Fruit fly (Drosophila melanogaster): ENCODE results near the gene stx.

stx gene

DNA sequence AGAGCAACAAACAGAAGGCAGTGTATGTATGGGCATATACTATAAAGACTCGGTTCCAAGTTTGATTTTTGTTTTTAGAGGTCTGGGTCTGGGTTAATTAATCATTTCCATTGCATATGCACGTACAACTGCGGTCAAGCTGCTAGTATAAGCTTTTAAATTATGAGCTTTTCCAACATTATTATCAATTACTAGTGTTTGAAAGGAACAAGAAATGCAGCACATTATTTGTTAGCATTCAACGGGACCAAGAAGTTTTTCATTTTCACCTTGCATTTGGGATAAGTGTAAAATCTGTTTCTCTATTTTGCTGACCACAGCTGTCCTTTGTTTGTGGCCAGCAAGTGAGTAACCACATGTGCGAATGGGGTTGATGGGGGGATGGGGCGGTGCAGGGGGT, 26.9 kb downstream of the stx start (continued):
- TF ChIP-seq Usf (GFP tag; optimal IDR thresholded peaks at IDR 0.05) (no peak), Sox100B (GFP tag; optimal IDR thresholded peaks at IDR 0.05) (peak; percentile 16), Dip3 (GFP tag; optimal IDR thresholded peaks at IDR 0.05) (no peak), CG8281 (tag; optimal IDR thresholded peaks at IDR 0.05) (no peak), CG7556 (GFP tag; optimal IDR thresholded peaks at IDR 0.05) (peak; percentile 15), ewg (GFP tag; optimal IDR thresholded peaks at IDR 0.05) (peak; percentile 12), CG16863 (GFP tag; optimal IDR thresholded peaks at IDR 0.05) (no peak), CG9932 (GFP tag; IDR thresholded peaks at IDR 0.05) (no peak), CG11398 (GFP tag; optimal IDR thresholded peaks at IDR 0.05) (no peak), tin (GFP tag; optimal IDR thresholded peaks at IDR 0.05) (no peak), Neu2 (GFP tag; optimal IDR thresholded peaks at IDR 0.05; ENCODE audit: borderline replicate concordance) (no peak), oc (tag; optimal IDR thresholded peaks at IDR 0.05) (no peak), CG15011 (GFP tag; optimal IDR thresholded peaks at IDR 0.05) (no peak), BtbVII (GFP tag; optimal IDR thresholded peaks at IDR 0.05) (no peak), row (GFP tag; IDR thresholded peaks at IDR 0.05) (peak; percentile 60), CG7963 (GFP tag; IDR thresholded peaks at IDR 0.05; ENCODE audit: partially characterized antibody) (no peak), kah (GFP tag; optimal IDR thresholded peaks at IDR 0.05) (no peak), caup (GFP tag; optimal IDR thresholded peaks at IDR 0.05; ENCODE audit: severe bottlenecking) (no peak), Abd-B (GFP tag; optimal IDR thresholded peaks at IDR 0.05) (no peak), Stat92E (GFP tag; optimal IDR thresholded peaks at IDR 0.05) (no peak), lola (GFP tag; optimal IDR thresholded peaks at IDR 0.05) (no peak), pnt (GFP tag; optimal IDR thresholded peaks at IDR 0.05) (no peak), CG15269 (tag; optimal IDR thresholded peaks at IDR 0.05) (peak; percentile 55), Kr (GFP tag; optimal IDR thresholded peaks at IDR 0.05) (no peak), pum (GFP tag; optimal IDR thresholded peaks at IDR 0.05) (no peak), gem (tag; optimal IDR thresholded peaks at IDR 0.05) (peak; percentile 65), btn (GFP tag; optimal IDR thresholded peaks at IDR 0.05) (no peak), CHES-1-like (GFP tag; optimal IDR thresholded peaks at IDR 0.05) (no peak), unpg (GFP tag; optimal IDR thresholded peaks at IDR 0.05) (peak; percentile 62), pan (optimal IDR thresholded peaks at IDR 0.05) (no peak), pan (GFP tag; optimal IDR thresholded peaks at IDR 0.05 in 1 of 2, IDR thresholded peaks at IDR 0.05 in 1 of 2) (peak in 1 of 2 experiments; percentile 49), h (optimal IDR thresholded peaks at IDR 0.05) (no peak), CG5953 (GFP tag; IDR thresholded peaks at IDR 0.05) (no peak), esg (GFP tag; conservative IDR thresholded peaks at IDR 0.05) (peak; percentile 50; the same call in 1 of the 2 replicates), Eip74EF (GFP tag; optimal IDR thresholded peaks at IDR 0.05) (peak in 1 of 2 experiments; percentile 49), ind (GFP tag; optimal IDR thresholded peaks at IDR 0.05) (peak; percentile 50), cad (GFP tag; optimal IDR thresholded peaks at IDR 0.05) (no peak), ERR (GFP tag; optimal IDR thresholded peaks at IDR 0.05) (no peak), Mes4 (GFP tag; optimal IDR thresholded peaks at IDR 0.05) (no peak), Chrac-16 (GFP tag; optimal IDR thresholded peaks at IDR 0.05) (no peak), CG12071 (GFP tag; optimal IDR thresholded peaks at IDR 0.05) (peak; percentile 51), CG10979 (tag; optimal IDR thresholded peaks at IDR 0.05) (peak; percentile 16), CG31388 (GFP tag; optimal IDR thresholded peaks at IDR 0.05) (no peak), usp (GFP tag; optimal IDR thresholded peaks at IDR 0.05) (no peak), pita (GFP tag; optimal IDR thresholded peaks at IDR 0.05) (no peak), CG4730 (GFP tag; IDR thresholded peaks at IDR 0.05) (peak; percentile 29; the same call in 1 of the 2 replicates), D (optimal IDR thresholded peaks at IDR 0.05) (no peak), D (GFP tag; optimal IDR thresholded peaks at IDR 0.05) (peak; percentile 8), fd96Cb (tag; optimal IDR thresholded peaks at IDR 0.05) (peak; percentile 46), CG6654 (GFP tag; optimal IDR thresholded peaks at IDR 0.05) (no peak), dysf (GFP tag; IDR thresholded peaks at IDR 0.05) (peak; percentile 31; the same call in 1 of the 3 replicates)

Measured in whole organism, embryonic.